Worm (Caenorhabditis elegans) whole organism, L1 larva: ENCODE data around the gene C18A11.1.

Source experiments
- snpc-4 ChIP-seq: fragments of 150-350 bp; optimal IDR thresholded peaks from 2 replicates; lab custom pipeline; 2014; ENCODE audit warnings: missing biosample characterization, missing genetic modification characterization
- sox-4 ChIP-seq: sonication (generic microtip); optimal IDR thresholded peaks from 2 replicates; lab custom pipeline; 2016; ENCODE audit warnings: missing genetic modification characterization, missing compliant biosample characterization
- unc-62 ChIP-seq: fragments of 150-350 bp; optimal IDR thresholded peaks from 2 replicates; lab custom pipeline; 2014; ENCODE audit warnings: missing biosample characterization, missing genetic modification reagents, missing genetic modification characterization

DNA sequence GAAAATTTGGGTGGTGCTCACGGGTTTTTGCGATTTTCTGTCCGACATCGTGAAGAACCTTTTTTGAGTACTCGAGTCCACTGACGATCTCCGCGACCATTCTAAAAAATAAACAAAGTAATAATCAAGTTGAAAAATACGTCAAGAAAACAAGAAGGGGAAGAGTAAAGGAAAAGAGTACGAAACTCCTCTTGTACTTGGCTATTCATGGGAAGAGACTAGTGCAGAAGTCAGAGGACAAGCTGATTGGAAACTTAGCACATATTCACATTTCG is 17.3 kb downstream of the C18A11.1 start, which contains the start of gene dao-3:
- no peak for TF ChIP-seq unc-62 (GFP tag; lab: Kevin White, UChicago)
- no peak for TF ChIP-seq sox-4 (tag; lab: Kevin White, UChicago)
- TF ChIP-seq snpc-4 (tag; lab: Kevin White, UChicago): no peak
